Fruit fly (Drosophila melanogaster) whole organism, adult: ENCODE data around the gene CG2540.

Experiments
- CG11617 ChIP-seq: fragments of 200-800 bp; sonication (Bioruptor generic); optimal IDR thresholded peaks from 2 replicates; lab custom pipeline; 2017; ENCODE audit warnings: mild to moderate bottlenecking, missing biosample characterization, missing genetic modification reagents, missing genetic modification characterization
- CG12768 ChIP-seq: fragments of 200-800 bp; sonication (Bioruptor generic); optimal IDR thresholded peaks from 2 replicates; lab custom pipeline; 2017; ENCODE audit warnings: missing biosample characterization, missing genetic modification characterization, mild to moderate bottlenecking, moderate library complexity, missing genetic modification reagents
- CG33017 ChIP-seq: fragments of 200-800 bp; sonication (Bioruptor generic); optimal IDR thresholded peaks from 2 replicates; lab custom pipeline; 2018; ENCODE audit warnings: missing biosample characterization, mild to moderate bottlenecking, missing genetic modification characterization, moderate library complexity
- CG5204 ChIP-seq: fragments of 200-800 bp; sonication (Bioruptor generic); optimal IDR thresholded peaks from 2 replicates; lab custom pipeline; 2016; ENCODE audit warnings: missing biosample characterization, missing genetic modification characterization
- CG7101 ChIP-seq: fragments of 200-800 bp; sonication (Bioruptor generic); optimal IDR thresholded peaks from 2 replicates; lab custom pipeline; 2018; ENCODE audit warnings: missing biosample characterization, mild to moderate bottlenecking, missing genetic modification characterization, moderate library complexity
- Crg-1 ChIP-seq: fragments of 200-800 bp; sonication (Bioruptor generic); optimal IDR thresholded peaks from 2 replicates; lab custom pipeline; 2016; ENCODE audit warnings: missing biosample characterization, missing genetic modification characterization
- Hr96 ChIP-seq: fragments of 200-800 bp; sonication (Bioruptor generic); optimal IDR thresholded peaks from 2 replicates; lab custom pipeline; 2016; ENCODE audit warnings: missing biosample characterization, missing genetic modification characterization
- cic ChIP-seq: fragments of 200-800 bp; sonication (Bioruptor generic); optimal IDR thresholded peaks from 2 replicates; lab custom pipeline; 2017; ENCODE audit warnings: missing biosample characterization, mild to moderate bottlenecking, missing genetic modification characterization, moderate library complexity
- kay ChIP-seq: fragments of 200-800 bp; sonication (Bioruptor generic); peaks from one replicate; lab custom pipeline; 2016; ENCODE audit warnings: missing biosample characterization, missing genetic modification characterization, borderline replicate concordance
- ovo ChIP-seq: fragments of 200-800 bp; sonication (Bioruptor generic); optimal IDR thresholded peaks from 2 replicates; lab custom pipeline; 2016; ENCODE audit warnings: missing biosample characterization, missing genetic modification characterization
- pad ChIP-seq: fragments of 200-800 bp; sonication (Bioruptor generic); optimal IDR thresholded peaks from 3 replicates; lab custom pipeline; 2017; ENCODE audit warnings: missing biosample characterization, missing genetic modification characterization, mild to moderate bottlenecking, moderate library complexity, missing genetic modification reagents
- tj ChIP-seq: fragments of 200-800 bp; sonication (Bioruptor generic); optimal IDR thresholded peaks from 3 replicates; lab custom pipeline; 2017; ENCODE audit warnings: missing biosample characterization, mild to moderate bottlenecking, missing genetic modification characterization, moderate library complexity
- toe ChIP-seq: fragments of 200-800 bp; sonication (Bioruptor generic); optimal IDR thresholded peaks from 2 replicates; lab custom pipeline; 2016; ENCODE audit warnings: missing biosample characterization, missing genetic modification characterization

dm6 chrX:12663464-12663938 is 33.8 kb downstream of the CG2540 start:
- TF ChIP-seq kay (GFP tag; lab: Kevin White, UChicago) (no peak), CG5204 (no peak), CG33017 (tag; lab: Kevin White, UChicago) (no peak), toe (GFP tag; lab: Kevin White, UChicago) (no peak), CG11617 (GFP tag; lab: Kevin White, UChicago) (no peak), CG12768 (GFP tag; lab: Kevin White, UChicago) (no peak), ovo (no peak), Hr96 (GFP tag; lab: Kevin White, UChicago) (no peak), cic (GFP tag; lab: Kevin White, UChicago) (no peak), CG7101 (tag; lab: Kevin White, UChicago) (no peak), Crg-1 (no peak), tj (GFP tag; lab: Kevin White, UChicago) (peak; percentile 66), pad (GFP tag; lab: Kevin White, UChicago) (peak; percentile 61)
